Worm (Caenorhabditis elegans) whole organism, L4/young adult: ENCODE measurements around the gene chmp-7.

Experiments used
- dao-5 ChIP-seq: sonication (generic microtip); optimal IDR thresholded peaks from 2 replicates; lab custom pipeline; 2016; ENCODE audit warnings: missing genotype, missing genetic modification characterization, moderate library complexity, missing compliant biosample characterization
- him-1 ChIP-seq: sonication (generic microtip); optimal IDR thresholded peaks from 2 replicates; lab custom pipeline; 2016; ENCODE audit warnings: missing genotype, missing genetic modification reagents, missing genetic modification characterization, missing compliant biosample characterization

ce11 chrII:9078351-9078750, 23.6 kb downstream of the chmp-7 start:
- TF ChIP-seq him-1 (tag; lab: Kevin White, UChicago) = no peak
- TF ChIP-seq dao-5 (tag; lab: Kevin White, UChicago) = no peak
